Worm (Caenorhabditis elegans): ENCODE measurements around the gene K12H4.5.

The K12H4.5 gene

DNA sequence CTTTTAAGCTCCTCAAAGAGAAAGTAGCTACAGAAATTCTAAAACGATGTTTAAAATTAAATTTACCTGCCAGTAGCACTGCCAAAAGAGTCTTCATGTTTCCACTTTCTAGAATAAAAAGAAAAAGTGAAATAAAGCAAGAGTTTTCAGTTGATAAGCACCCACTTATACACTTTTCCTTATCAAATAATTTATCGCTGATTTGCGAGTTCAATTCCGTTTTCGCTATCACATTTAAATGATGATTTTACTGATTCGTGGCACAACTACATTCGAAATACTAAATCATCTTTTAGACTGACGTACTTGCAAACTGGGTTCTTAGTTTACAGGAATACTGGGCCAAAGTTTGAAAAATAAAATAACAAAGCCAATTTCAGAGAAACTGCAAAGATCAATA lies 6.7 kb downstream of the K12H4.5 start, which contains the start of gene K12H4.7:
Gene K12H4.7, minus strand, starts transcription at position 138 of the 400 bp plus-strand sequence.
- TF ChIP-seq F57A8.1 (GFP tag; optimal IDR thresholded peaks at IDR 0.05) (no peak), ets-4 (GFP tag; optimal IDR thresholded peaks at IDR 0.05) (peak; percentile 31), C17E4.6 (GFP tag; IDR thresholded peaks at IDR 0.05) (no peak), lsy-27 (tag; optimal IDR thresholded peaks at IDR 0.05; ENCODE audit: borderline replicate concordance, insufficient read depth) (no peak), ceh-91 (GFP tag; IDR thresholded peaks at IDR 0.05) (no peak), attf-6 (GFP tag; IDR thresholded peaks at IDR 0.05) (no peak), madf-6 (GFP tag; IDR thresholded peaks at IDR 0.05) (no peak), Y79H2A.3 (GFP tag; conservative IDR thresholded peaks at IDR 0.05) (no peak), mel-28 (tag; optimal IDR thresholded peaks at IDR 0.05; ENCODE audit: borderline replicate concordance) (no peak), ztf-18 (tag; optimal IDR thresholded peaks at IDR 0.05) (no peak), nhr-80 (tag; optimal IDR thresholded peaks at IDR 0.05) (peak; percentile 64), hsf-1 (GFP tag; IDR thresholded peaks at IDR 0.05) (no peak), Y53F4B.3 (GFP tag; IDR thresholded peaks at IDR 0.05) (no peak), let-607 (tag; optimal IDR thresholded peaks at IDR 0.05) (peak; percentile 6 to 61), ztf-22 (GFP tag; optimal IDR thresholded peaks at IDR 0.05) (no peak), sdz-38 (tag; optimal IDR thresholded peaks at IDR 0.05) (no peak), ztf-25 (GFP tag; IDR thresholded peaks at IDR 0.05) (no peak), dox-1 (GFP tag; IDR thresholded peaks at IDR 0.05) (no peak), T26A5.8 (tag; optimal IDR thresholded peaks at IDR 0.05) (no peak), ceh-79 (tag; optimal IDR thresholded peaks at IDR 0.05) (no peak), snpc-1.1 (tag; optimal IDR thresholded peaks at IDR 0.05; ENCODE audit: insufficient read depth) (no peak)

ce11 chrIII:8051838-8052237 lies 7.6 kb downstream of the K12H4.5 start:
- TF ChIP-seq ceh-91 (GFP tag; IDR thresholded peaks at IDR 0.05): no peak
- TF ChIP-seq aptf-3 (GFP tag; IDR thresholded peaks at IDR 0.05): no peak
- TF ChIP-seq F33H1.4 (GFP tag; IDR thresholded peaks at IDR 0.05): no peak
- no peak for TF ChIP-seq egl-44 (GFP tag; IDR thresholded peaks at IDR 0.05)
- no peak for TF ChIP-seq attf-5 (GFP tag; optimal IDR thresholded peaks at IDR 0.05)
- no peak for TF ChIP-seq lir-1 (GFP tag; conservative IDR thresholded peaks at IDR 0.05)

DNA sequence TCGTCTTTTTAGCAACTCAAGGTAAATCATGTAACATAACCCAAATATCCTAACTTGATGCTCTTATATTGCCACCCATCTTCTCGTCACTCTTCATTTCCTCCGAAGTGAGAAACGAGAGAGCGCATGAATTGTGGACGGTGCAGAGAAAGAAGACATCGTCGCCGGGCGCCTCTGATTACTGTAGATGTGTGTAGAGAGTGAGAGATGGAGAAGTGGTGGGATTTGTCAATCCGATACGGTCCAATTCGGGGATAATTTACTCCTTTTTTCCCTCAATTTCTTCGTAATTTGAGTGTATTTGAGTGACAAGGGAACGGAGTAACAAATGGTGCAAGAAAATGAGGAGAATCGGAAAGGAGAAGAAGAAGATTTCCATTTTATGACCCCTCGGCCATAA lies 16.8 kb downstream of the K12H4.5 start:
- no peak for TF ChIP-seq attf-3 (GFP tag; conservative IDR thresholded peaks at IDR 0.05)
- TF ChIP-seq let-526 (GFP tag; IDR thresholded peaks at IDR 0.05): no peak
- no peak for TF ChIP-seq hmg-1.2 (GFP tag; IDR thresholded peaks at IDR 0.05)
- TF ChIP-seq T07F8.4 (tag; optimal IDR thresholded peaks at IDR 0.05): no peak
- no peak for TF ChIP-seq T26A5.8 (tag; optimal IDR thresholded peaks at IDR 0.05)
- TF ChIP-seq dox-1 (GFP tag; IDR thresholded peaks at IDR 0.05): no peak
- TF ChIP-seq dpff-1 (tag; optimal IDR thresholded peaks at IDR 0.05): no peak
- TF ChIP-seq lin-40 (tag; optimal IDR thresholded peaks at IDR 0.05): no peak
- no peak for TF ChIP-seq snpc-4 (GFP tag; optimal IDR thresholded peaks at IDR 0.05)
- TF ChIP-seq snpc-4 (tag; optimal IDR thresholded peaks at IDR 0.05): no peak
- no peak for TF ChIP-seq mes-4 (tag; optimal IDR thresholded peaks at IDR 0.05)
- TF ChIP-seq ztf-22 (GFP tag; optimal IDR thresholded peaks at IDR 0.05): no peak
- no peak for TF ChIP-seq somi-1 (GFP tag; optimal IDR thresholded peaks at IDR 0.05)
- no peak for TF ChIP-seq snpc-1.1 (tag; optimal IDR thresholded peaks at IDR 0.05; ENCODE audit: insufficient read depth)
- no peak for TF ChIP-seq pbrm-1 (GFP tag; IDR thresholded peaks at IDR 0.05)
- TF ChIP-seq hlh-12 (tag; optimal IDR thresholded peaks at IDR 0.05): no peak
